Fruit fly (Drosophila melanogaster) whole organism, adult: ENCODE data around the gene Cipc.
A peak's percentile ranks its signal among the peaks of the same experiment; 100 is the strongest.

ENCODE experiments used
- CG11617 ChIP-seq: fragments of 200-800 bp; sonication (Bioruptor generic); optimal IDR thresholded peaks from 2 replicates; lab custom pipeline; 2017; ENCODE audit warnings: mild to moderate bottlenecking, missing biosample characterization, missing genetic modification reagents, missing genetic modification characterization
- CG12768 ChIP-seq: fragments of 200-800 bp; sonication (Bioruptor generic); optimal IDR thresholded peaks from 2 replicates; lab custom pipeline; 2017; ENCODE audit warnings: missing biosample characterization, missing genetic modification characterization, mild to moderate bottlenecking, moderate library complexity, missing genetic modification reagents
- CG14711 ChIP-seq: fragments of 200-800 bp; sonication (Bioruptor generic); optimal IDR thresholded peaks from 2 replicates; lab custom pipeline; 2018; ENCODE audit warnings: missing biosample characterization, mild to moderate bottlenecking, missing genetic modification characterization, moderate library complexity
- CG1620 ChIP-seq: fragments of 200-800 bp; sonication (Bioruptor generic); optimal IDR thresholded peaks from 2 replicates; lab custom pipeline; 2016; ENCODE audit warnings: missing biosample characterization, missing genetic modification characterization
- CG33017 ChIP-seq: fragments of 200-800 bp; sonication (Bioruptor generic); optimal IDR thresholded peaks from 2 replicates; lab custom pipeline; 2018; ENCODE audit warnings: missing biosample characterization, mild to moderate bottlenecking, missing genetic modification characterization, moderate library complexity
- CG5204 ChIP-seq: fragments of 200-800 bp; sonication (Bioruptor generic); optimal IDR thresholded peaks from 2 replicates; lab custom pipeline; 2016; ENCODE audit warnings: missing biosample characterization, missing genetic modification characterization
- CG7045 ChIP-seq: fragments of 200-800 bp; sonication (Bioruptor generic); optimal IDR thresholded peaks from 2 replicates; lab custom pipeline; 2017; ENCODE audit warnings: missing biosample characterization, mild to moderate bottlenecking, missing genetic modification characterization
- CG7101 ChIP-seq: fragments of 200-800 bp; sonication (Bioruptor generic); optimal IDR thresholded peaks from 2 replicates; lab custom pipeline; 2018; ENCODE audit warnings: missing biosample characterization, mild to moderate bottlenecking, missing genetic modification characterization, moderate library complexity
- Clk ChIP-seq: fragments of 200-800 bp; sonication (Bioruptor generic); optimal IDR thresholded peaks from 2 replicates; lab custom pipeline; 2017; ENCODE audit warnings: missing biosample characterization, missing genetic modification characterization
- Crg-1 ChIP-seq: fragments of 200-800 bp; sonication (Bioruptor generic); optimal IDR thresholded peaks from 2 replicates; lab custom pipeline; 2016; ENCODE audit warnings: missing biosample characterization, missing genetic modification characterization
- Hr96 ChIP-seq: fragments of 200-800 bp; sonication (Bioruptor generic); optimal IDR thresholded peaks from 2 replicates; lab custom pipeline; 2016; ENCODE audit warnings: missing biosample characterization, missing genetic modification characterization
- Mnt ChIP-seq: fragments of 200-800 bp; sonication (Bioruptor generic); optimal IDR thresholded peaks from 2 replicates; lab custom pipeline; 2016; ENCODE audit warnings: missing biosample characterization, mild to moderate bottlenecking, missing genetic modification characterization
- bab1 ChIP-seq: fragments of 200-800 bp; sonication (Bioruptor generic); optimal IDR thresholded peaks from 3 replicates; lab custom pipeline; 2019; ENCODE audit warnings: missing biosample characterization, mild to moderate bottlenecking, missing genetic modification characterization, moderate library complexity
- cic ChIP-seq: fragments of 200-800 bp; sonication (Bioruptor generic); optimal IDR thresholded peaks from 2 replicates; lab custom pipeline; 2017; ENCODE audit warnings: missing biosample characterization, mild to moderate bottlenecking, missing genetic modification characterization, moderate library complexity
- cnc ChIP-seq, 2 experiments: fragments of >200 bp; optimal IDR thresholded peaks; 2 replicates each; lab custom pipeline; 2017
- kay ChIP-seq: fragments of 200-800 bp; sonication (Bioruptor generic); peaks from one replicate; lab custom pipeline; 2016; ENCODE audit warnings: missing biosample characterization, missing genetic modification characterization, borderline replicate concordance
- ovo ChIP-seq: fragments of 200-800 bp; sonication (Bioruptor generic); optimal IDR thresholded peaks from 2 replicates; lab custom pipeline; 2016; ENCODE audit warnings: missing biosample characterization, missing genetic modification characterization
- pad ChIP-seq: fragments of 200-800 bp; sonication (Bioruptor generic); optimal IDR thresholded peaks from 3 replicates; lab custom pipeline; 2017; ENCODE audit warnings: missing biosample characterization, missing genetic modification characterization, mild to moderate bottlenecking, moderate library complexity, missing genetic modification reagents
- tj ChIP-seq: fragments of 200-800 bp; sonication (Bioruptor generic); optimal IDR thresholded peaks from 3 replicates; lab custom pipeline; 2017; ENCODE audit warnings: missing biosample characterization, mild to moderate bottlenecking, missing genetic modification characterization, moderate library complexity
- toe ChIP-seq: fragments of 200-800 bp; sonication (Bioruptor generic); optimal IDR thresholded peaks from 2 replicates; lab custom pipeline; 2016; ENCODE audit warnings: missing biosample characterization, missing genetic modification characterization

Gene Cipc

DNA sequence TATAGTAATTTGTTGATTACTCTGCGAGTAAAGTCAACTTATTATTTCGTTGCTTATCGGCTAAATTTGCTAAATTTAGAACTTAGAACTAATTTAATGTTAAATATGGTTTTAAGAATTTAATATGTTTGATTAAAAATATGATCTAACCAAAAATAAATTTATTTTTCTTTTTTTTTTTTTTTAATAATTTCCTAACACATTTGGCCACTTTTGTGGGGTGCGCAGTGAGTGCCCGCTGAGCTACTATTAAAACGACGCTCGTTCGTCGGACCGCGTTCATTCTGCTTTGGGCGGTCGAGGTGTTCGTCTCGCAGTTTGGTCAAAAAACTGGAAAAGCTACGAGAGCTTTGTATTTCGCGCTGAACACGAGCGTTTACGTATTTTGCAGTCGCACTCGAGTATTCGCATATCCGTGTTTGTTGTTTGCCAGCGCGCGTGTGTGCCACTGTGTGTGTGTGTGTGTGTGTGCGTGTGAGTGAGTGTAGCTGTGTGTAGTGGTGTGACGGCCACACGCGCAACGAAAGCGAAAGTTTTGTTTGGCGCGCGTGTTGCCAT lies at the start of gene Cipc:
Cipc (plus strand) TSS at position 274 of the 558 bp plus-strand sequence.
- TF ChIP-seq CG12768 (GFP tag; lab: Kevin White, UChicago) (peak; percentile 85), Clk (GFP tag; lab: Kevin White, UChicago) (peak; percentile 43), Mnt (GFP tag; lab: Kevin White, UChicago) (peak; percentile 96), CG33017 (peak; percentile 89), bab1 (peak; percentile 55), kay (GFP tag; lab: Kevin White, UChicago) (peak; percentile 90), pad (GFP tag; lab: Kevin White, UChicago) (peak; percentile 58), cic (GFP tag; lab: Kevin White, UChicago) (peak; percentile 95), CG11617 (peak; percentile 86), Crg-1 (GFP tag; lab: Kevin White, UChicago) (peak; percentile 34), Hr96 (GFP tag; lab: Kevin White, UChicago) (peak; percentile 14), CG7101 (tag; lab: Kevin White, UChicago) (peak; percentile 83), cnc (optimal IDR thresholded peaks at IDR 0.05; lab: Kevin White, UChicago) (no peak), CG7045 (GFP tag; lab: Kevin White, UChicago) (peak; percentile 81), ovo (GFP tag; lab: Kevin White, UChicago) (peak; percentile 63), CG14711 (tag; lab: Kevin White, UChicago) (peak; percentile 76), tj (GFP tag; lab: Kevin White, UChicago) (peak; percentile 85), toe (GFP tag; lab: Kevin White, UChicago) (peak; percentile 70), CG5204 (no peak), CG1620 (GFP tag; lab: Kevin White, UChicago) (peak; percentile 21)

DNA sequence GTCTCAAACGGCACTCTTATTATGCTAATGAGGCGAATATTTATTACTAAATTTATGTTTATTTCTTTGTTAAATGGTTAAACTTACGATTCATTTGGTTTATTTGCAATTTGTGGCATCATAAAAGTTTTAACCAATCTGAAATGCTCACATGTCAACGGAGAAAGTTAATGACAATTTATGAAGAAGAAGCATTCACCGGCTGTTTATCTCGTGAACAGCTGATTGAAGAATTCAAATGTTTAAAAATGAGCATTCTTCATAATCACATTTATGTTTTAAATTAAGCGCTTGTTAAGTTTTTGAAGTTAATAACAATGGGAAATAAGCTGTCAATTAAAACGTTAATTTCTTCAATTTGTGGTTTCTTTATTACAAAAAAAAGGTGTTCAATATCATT lies 48.6 kb upstream of the Cipc start, which contains the start of the genes PIG-P and Tcs6:
PIG-P (minus strand) TSS at position 158 of the 400 bp plus-strand sequence.
Tcs6 (minus strand) TSS at position 158 of the 400 bp plus-strand sequence.
- TF ChIP-seq bab1 (peak; percentile 27), Mnt (GFP tag; lab: Kevin White, UChicago) (peak; percentile 17), tj (GFP tag; lab: Kevin White, UChicago) (no peak), CG33017 (no peak), CG12768 (GFP tag; lab: Kevin White, UChicago) (no peak), toe (GFP tag; lab: Kevin White, UChicago) (no peak), CG5204 (no peak), CG7045 (GFP tag; lab: Kevin White, UChicago) (no peak)

DNA sequence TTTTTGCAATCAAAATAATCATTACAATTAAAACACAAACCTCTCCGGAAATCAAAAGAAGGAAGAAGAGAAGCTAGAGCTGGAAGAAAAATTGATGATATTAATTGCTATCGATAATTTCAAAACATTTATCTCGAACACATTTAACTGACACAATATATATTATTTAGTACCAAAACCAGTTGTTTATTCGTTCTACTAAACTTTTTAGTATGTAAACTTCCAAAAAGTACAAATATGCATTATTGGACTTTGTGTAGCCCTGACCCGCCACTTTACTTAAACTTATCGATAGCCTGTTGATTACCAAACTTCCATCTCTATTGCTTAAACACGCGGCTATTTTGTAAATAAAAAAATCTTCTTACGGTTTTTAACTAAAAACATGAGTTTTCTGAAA lies 47.5 kb upstream of the Cipc start, which contains the start of the genes RpL34a and Trmt61:
RpL34a (minus strand) TSS at position 73 of the 400 bp plus-strand sequence.
Trmt61 (plus strand) TSS at position 302 of the 400 bp plus-strand sequence.
- TF ChIP-seq cnc (optimal IDR thresholded peaks at IDR 0.05; lab: Kevin White, UChicago) (no peak), kay (GFP tag; lab: Kevin White, UChicago) (no peak), Hr96 (GFP tag; lab: Kevin White, UChicago) (peak; percentile 88), toe (GFP tag; lab: Kevin White, UChicago) (peak; percentile 93), CG33017 (peak; percentile 87), CG14711 (tag; lab: Kevin White, UChicago) (peak; percentile 76), bab1 (peak; percentile 95), cic (GFP tag; lab: Kevin White, UChicago) (peak; percentile 57), CG7045 (GFP tag; lab: Kevin White, UChicago) (peak; percentile 91), CG12768 (GFP tag; lab: Kevin White, UChicago) (peak; percentile 81), CG1620 (GFP tag; lab: Kevin White, UChicago) (peak; percentile 87), Clk (GFP tag; lab: Kevin White, UChicago) (peak; percentile 50), Crg-1 (GFP tag; lab: Kevin White, UChicago) (peak; percentile 87), ovo (GFP tag; lab: Kevin White, UChicago) (peak; percentile 72), pad (GFP tag; lab: Kevin White, UChicago) (peak; percentile 73), CG5204 (no peak), CG11617 (peak; percentile 95), tj (GFP tag; lab: Kevin White, UChicago) (peak; percentile 80), Mnt (GFP tag; lab: Kevin White, UChicago) (peak; percentile 89), CG7101 (tag; lab: Kevin White, UChicago) (peak; percentile 88)

DNA sequence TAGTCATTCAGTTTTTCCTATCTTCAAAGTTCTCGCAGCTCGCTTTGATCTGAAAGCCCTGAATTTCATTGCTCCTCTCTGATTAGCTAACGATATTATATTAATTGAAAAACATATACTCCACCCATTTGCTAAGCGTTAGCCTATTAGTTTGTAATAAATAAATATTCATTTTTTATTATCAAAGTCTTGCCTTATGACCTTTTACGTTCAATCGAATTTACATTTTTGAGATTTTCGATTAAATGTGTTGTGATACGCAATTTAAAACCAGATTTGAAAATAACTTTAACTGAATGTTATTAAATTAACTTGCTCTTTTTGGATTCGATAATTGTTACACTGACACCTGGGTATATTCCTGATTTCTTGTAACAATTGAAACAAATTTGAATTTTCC lies 43.8 kb upstream of the Cipc start, which contains the start of gene CG14551:
CG14551 (minus strand) TSS at position 101 of the 400 bp plus-strand sequence.
- TF ChIP-seq pad (GFP tag; lab: Kevin White, UChicago): no peak
- TF ChIP-seq CG1620 (GFP tag; lab: Kevin White, UChicago): no peak
- TF ChIP-seq Mnt (GFP tag; lab: Kevin White, UChicago): no peak
- no peak for TF ChIP-seq cnc (optimal IDR thresholded peaks at IDR 0.05; lab: Kevin White, UChicago)
- TF ChIP-seq CG7045 (GFP tag; lab: Kevin White, UChicago): no peak
- TF ChIP-seq CG12768 (GFP tag; lab: Kevin White, UChicago): no peak

DNA sequence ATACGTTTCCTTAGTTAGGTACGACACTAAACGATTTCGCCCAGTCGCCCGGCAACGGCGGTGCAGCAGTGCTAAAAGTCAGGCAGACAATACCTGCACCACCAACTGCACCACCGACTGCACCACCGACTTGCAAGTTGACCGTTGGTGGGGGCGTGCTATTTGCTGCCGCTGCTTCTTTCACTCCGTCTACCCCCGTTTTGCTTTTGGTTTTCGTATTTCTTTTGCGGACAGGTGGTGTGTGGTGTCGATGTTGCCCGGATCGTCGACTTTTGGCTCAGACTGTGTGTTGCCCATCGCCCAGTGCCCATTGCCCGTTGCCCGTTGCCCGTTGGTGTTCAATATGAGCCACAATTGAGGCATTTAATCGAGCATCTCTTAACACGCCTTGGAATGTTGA lies 42.0 kb upstream of the Cipc start:
- TF ChIP-seq CG12768 (GFP tag; lab: Kevin White, UChicago) (no peak), Hr96 (GFP tag; lab: Kevin White, UChicago) (no peak), kay (GFP tag; lab: Kevin White, UChicago) (no peak), Mnt (GFP tag; lab: Kevin White, UChicago) (no peak)

DNA sequence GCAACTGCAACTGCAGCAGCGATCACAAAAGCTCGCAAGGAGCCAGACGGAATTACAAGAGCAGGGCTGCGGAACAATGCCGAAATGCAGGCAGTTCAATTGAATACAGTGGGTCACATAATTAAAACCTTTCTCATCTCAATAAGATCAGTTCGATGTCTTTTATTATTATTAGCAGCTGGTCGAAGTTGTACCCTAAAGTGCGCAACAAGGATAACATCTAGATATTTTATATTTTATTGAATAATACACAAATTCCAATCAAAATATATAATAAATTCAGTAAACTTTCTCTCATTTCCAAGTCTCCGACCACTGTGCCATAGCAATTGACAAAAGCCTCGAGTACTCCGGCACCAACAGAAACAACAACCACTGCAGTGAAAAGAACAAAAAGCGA lies 38.5 kb upstream of the Cipc start:
- TF ChIP-seq CG33017: no peak
- no peak for TF ChIP-seq CG14711 (tag; lab: Kevin White, UChicago)
- TF ChIP-seq pad (GFP tag; lab: Kevin White, UChicago): no peak
- no peak for TF ChIP-seq Clk (GFP tag; lab: Kevin White, UChicago)
- TF ChIP-seq CG11617: no peak
- no peak for TF ChIP-seq Crg-1 (GFP tag; lab: Kevin White, UChicago)
- no peak for TF ChIP-seq Hr96 (GFP tag; lab: Kevin White, UChicago)
- no peak for TF ChIP-seq CG5204
- no peak for TF ChIP-seq CG7101 (tag; lab: Kevin White, UChicago)
- no peak for TF ChIP-seq tj (GFP tag; lab: Kevin White, UChicago)
- TF ChIP-seq CG7045 (GFP tag; lab: Kevin White, UChicago): no peak
- TF ChIP-seq CG1620 (GFP tag; lab: Kevin White, UChicago): no peak
